Fruit fly (Drosophila melanogaster) whole organism, embryonic: ENCODE results near the gene gpp.

Experiments used
- BEAF-32 ChIP-seq: fragments of 200-800 bp; sonication (Bioruptor generic); optimal IDR thresholded peaks from 3 replicates; lab custom pipeline; 2017; ENCODE audit warnings: missing biosample characterization, missing genetic modification characterization, mild to moderate bottlenecking, moderate library complexity, missing genetic modification reagents
- CG10267 ChIP-seq: fragments of 200-800 bp; sonication (Bioruptor generic); optimal IDR thresholded peaks from 2 replicates; lab custom pipeline; 2018; ENCODE audit warnings: missing biosample characterization, mild to moderate bottlenecking, missing genetic modification characterization, moderate library complexity
- CG11247 ChIP-seq: fragments of 200-800 bp; sonication (Bioruptor generic); IDR thresholded peaks from 2 replicates; pipeline ENCODE4 v1.3.6; 2022; ENCODE audit warnings: missing biosample characterization, missing genetic modification characterization
- CG14441 ChIP-seq: fragments of 200-800 bp; sonication (Bioruptor generic); IDR thresholded peaks from 2 replicates; pipeline ENCODE4 v1.3.6; 2022; ENCODE audit warnings: missing biosample characterization, missing genetic modification characterization
- CG15479 ChIP-seq: fragments of 200-800 bp; sonication (Bioruptor generic); optimal IDR thresholded peaks from 3 replicates; lab custom pipeline; 2019; ENCODE audit warnings: missing biosample characterization, mild to moderate bottlenecking, missing genetic modification characterization, moderate library complexity
- CG15514 ChIP-seq: fragments of 200-800 bp; sonication (Bioruptor generic); optimal IDR thresholded peaks from 3 replicates; lab custom pipeline; 2017; ENCODE audit warnings: missing biosample characterization, missing genetic modification characterization, mild to moderate bottlenecking, moderate library complexity, missing genetic modification reagents
- CG17361 ChIP-seq: fragments of 200-800 bp; sonication (Bioruptor generic); IDR thresholded peaks from 3 replicates; pipeline ENCODE4 v1.3.6; 2022; ENCODE audit warnings: missing biosample characterization, missing genetic modification characterization
- CG18262 ChIP-seq: fragments of 200-800 bp; optimal IDR thresholded peaks from 3 replicates; lab custom pipeline; 2019; ENCODE audit warnings: missing biosample characterization, mild to moderate bottlenecking, missing genetic modification characterization, moderate library complexity
- CG2116 ChIP-seq: fragments of 200-800 bp; sonication (Bioruptor generic); optimal IDR thresholded peaks from 3 replicates; lab custom pipeline; 2018; ENCODE audit warnings: missing biosample characterization, mild to moderate bottlenecking, missing genetic modification characterization
- CG2120 ChIP-seq: fragments of 200-800 bp; sonication (Bioruptor generic); optimal IDR thresholded peaks from 3 replicates; lab custom pipeline; 2016; ENCODE audit warnings: missing biosample characterization, missing genetic modification characterization
- CG4617 ChIP-seq: fragments of 200-800 bp; sonication (Bioruptor generic); optimal IDR thresholded peaks from 3 replicates; lab custom pipeline; 2016; ENCODE audit warnings: missing biosample characterization, missing genetic modification characterization, borderline replicate concordance
- CG6654 ChIP-seq: fragments of 200-800 bp; sonication (Bioruptor generic); optimal IDR thresholded peaks from 2 replicates; lab custom pipeline; 2017; ENCODE audit warnings: missing biosample characterization, mild to moderate bottlenecking, missing genetic modification characterization
- CG6791 ChIP-seq: fragments of 200-800 bp; sonication (Bioruptor generic); IDR thresholded peaks from 3 replicates; pipeline ENCODE4 v1.3.6; 2022; ENCODE audit warnings: missing biosample characterization, missing genetic modification characterization; ENCODE audit not compliant: partially characterized antibody
- CG8290 ChIP-seq, 3 experiments: fragments of 200-800 bp; sonication (Bioruptor generic); optimal IDR thresholded peaks; 2 replicates each; lab custom pipeline; 2016 to 2019; ENCODE audit warnings: missing biosample characterization in 3 of 3, missing genetic modification characterization in 3 of 3, mild to moderate bottlenecking in 2 of 3, moderate library complexity in 1 of 3
- CG8765 ChIP-seq: fragments of 200-800 bp; sonication (Bioruptor generic); IDR thresholded peaks from 2 replicates; pipeline ENCODE4 v1.3.6; 2022; ENCODE audit warnings: missing biosample characterization, missing genetic modification characterization
- CG8944 ChIP-seq: fragments of 200-800 bp; sonication (Bioruptor generic); optimal IDR thresholded peaks from 3 replicates; lab custom pipeline; 2016; ENCODE audit warnings: missing biosample characterization, missing genetic modification characterization
- CG9817 ChIP-seq: fragments of 200-800 bp; sonication (Bioruptor generic); optimal IDR thresholded peaks from 2 replicates; lab custom pipeline; 2018; ENCODE audit warnings: missing biosample characterization, mild to moderate bottlenecking, missing genetic modification characterization, moderate library complexity
- Dref ChIP-seq: fragments of 200-800 bp; sonication (Bioruptor generic); IDR thresholded peaks from 2 replicates; pipeline ENCODE4 v1.3.6; 2022; ENCODE audit warnings: missing biosample characterization, missing genetic modification characterization
- HLH4C ChIP-seq: fragments of 200-800 bp; sonication (Bioruptor generic); IDR thresholded peaks from 3 replicates; pipeline ENCODE4 v1.3.6; 2022; ENCODE audit warnings: missing biosample characterization, missing genetic modification characterization; ENCODE audit not compliant: partially characterized antibody
- HmgZ ChIP-seq: fragments of 200-800 bp; sonication (Bioruptor generic); optimal IDR thresholded peaks from 2 replicates; lab custom pipeline; 2018; ENCODE audit warnings: missing biosample characterization, mild to moderate bottlenecking, missing genetic modification characterization
- MBD-R2 ChIP-seq: fragments of 200-800 bp; sonication (Bioruptor generic); IDR thresholded peaks from 2 replicates; pipeline ENCODE4 v1.3.6; 2022; ENCODE audit warnings: missing biosample characterization, missing genetic modification characterization
- Mrtf ChIP-seq: fragments of 200-800 bp; sonication (Bioruptor generic); IDR thresholded peaks from 3 replicates; pipeline ENCODE4 v1.3.6; 2022; ENCODE audit warnings: missing biosample characterization, missing genetic modification characterization
- Opbp ChIP-seq: fragments of 200-800 bp; sonication (Bioruptor generic); IDR thresholded peaks from 3 replicates; pipeline ENCODE4 v1.3.6; 2022; ENCODE audit warnings: missing biosample characterization, missing genetic modification characterization; ENCODE audit not compliant: partially characterized antibody
- Pdp1 ChIP-seq, 2 experiments: fragments of 200-800 bp; sonication (Bioruptor generic); optimal IDR thresholded peaks; 3 replicates each; lab custom pipeline; 2016; ENCODE audit warnings: missing biosample characterization in 2 of 2, missing genetic modification characterization in 2 of 2, mild to moderate bottlenecking in 1 of 2, moderate library complexity in 1 of 2
- Sry-β ChIP-seq: fragments of 200-800 bp; sonication (Bioruptor generic); optimal IDR thresholded peaks from 2 replicates; lab custom pipeline; 2018; ENCODE audit warnings: missing biosample characterization, mild to moderate bottlenecking, missing genetic modification characterization, moderate library complexity
- YL-1 ChIP-seq: fragments of 200-800 bp; sonication (Bioruptor generic); optimal IDR thresholded peaks from 3 replicates; lab custom pipeline; 2017; ENCODE audit warnings: missing biosample characterization, mild to moderate bottlenecking, missing genetic modification characterization
- cato ChIP-seq: fragments of 200-800 bp; sonication (Bioruptor generic); optimal IDR thresholded peaks from 2 replicates; lab custom pipeline; 2016; ENCODE audit warnings: missing biosample characterization, missing genetic modification characterization, borderline replicate concordance
- caup ChIP-seq: fragments of 200-800 bp; sonication (Bioruptor generic); optimal IDR thresholded peaks from 3 replicates; lab custom pipeline; 2017; ENCODE audit warnings: missing biosample characterization, mild to moderate bottlenecking, missing genetic modification characterization, moderate library complexity; ENCODE audit not compliant: severe bottlenecking
- cg ChIP-seq: fragments of 200-800 bp; sonication (Bioruptor generic); optimal IDR thresholded peaks from 3 replicates; lab custom pipeline; 2019; ENCODE audit warnings: missing biosample characterization, mild to moderate bottlenecking, missing genetic modification characterization, moderate library complexity
- chinmo ChIP-seq: fragments of 200-800 bp; sonication (Bioruptor generic); IDR thresholded peaks from 4 replicates; pipeline ENCODE4 v1.3.6; 2022; ENCODE audit warnings: missing biosample characterization, missing genetic modification characterization; ENCODE audit not compliant: partially characterized antibody
- ci ChIP-seq: fragments of 200-800 bp; sonication (Bioruptor generic); IDR thresholded peaks from 3 replicates; pipeline ENCODE4 v1.3.6; 2022; ENCODE audit warnings: missing biosample characterization, missing genetic modification characterization
- da ChIP-seq: fragments of 200-800 bp; sonication (Bioruptor generic); optimal IDR thresholded peaks from 2 replicates; lab custom pipeline; 2016; ENCODE audit warnings: missing biosample characterization, missing genetic modification characterization
- fd96Cb ChIP-seq: fragments of 200-800 bp; sonication (Bioruptor generic); optimal IDR thresholded peaks from 2 replicates; lab custom pipeline; 2018; ENCODE audit warnings: missing biosample characterization, mild to moderate bottlenecking, missing genetic modification characterization, moderate library complexity
- gfzf ChIP-seq: fragments of 200-800 bp; sonication (Bioruptor generic); optimal IDR thresholded peaks from 2 replicates; lab custom pipeline; 2016; ENCODE audit warnings: missing biosample characterization, mild to moderate bottlenecking, missing genetic modification characterization, moderate library complexity
- ind ChIP-seq: fragments of 200-800 bp; sonication (Bioruptor generic); optimal IDR thresholded peaks from 3 replicates; lab custom pipeline; 2016; ENCODE audit warnings: missing biosample characterization, missing genetic modification characterization
- lola ChIP-seq, 3 experiments: fragments of >200 bp in 2 of 3; fragments of 200-800 bp in 1 of 3; sonication (Bioruptor generic) in 1 of 3; optimal IDR thresholded peaks; 2 replicates each; lab custom pipeline; 2017 to 2019; ENCODE audit warnings: missing biosample characterization in 3 of 3, missing genetic modification characterization in 3 of 3, mild to moderate bottlenecking in 1 of 3, moderate library complexity in 1 of 3
- nerfin-1 ChIP-seq: fragments of 200-800 bp; sonication (Bioruptor generic); optimal IDR thresholded peaks from 3 replicates; lab custom pipeline; 2019; ENCODE audit warnings: missing biosample characterization, mild to moderate bottlenecking, missing genetic modification characterization, moderate library complexity
- nerfin-2 ChIP-seq: fragments of 200-800 bp; sonication (Bioruptor generic); IDR thresholded peaks from 2 replicates; pipeline ENCODE4 v1.3.6; 2022; ENCODE audit warnings: missing biosample characterization, missing genetic modification characterization; ENCODE audit not compliant: partially characterized antibody
- pzg ChIP-seq: fragments of 200-800 bp; sonication (Bioruptor generic); optimal IDR thresholded peaks from 3 replicates; lab custom pipeline; 2018; ENCODE audit warnings: missing biosample characterization, mild to moderate bottlenecking, missing genetic modification characterization, moderate library complexity
- sens ChIP-seq: fragments of 200-800 bp; sonication (Bioruptor generic); peaks from one replicate; lab custom pipeline; 2016; ENCODE audit warnings: missing biosample characterization, missing genetic modification characterization
- sob ChIP-seq: fragments of 200-800 bp; sonication (Bioruptor generic); IDR thresholded peaks from 2 replicates; pipeline ENCODE4 v1.3.6; 2022; ENCODE audit warnings: missing biosample characterization, missing genetic modification characterization
- stwl ChIP-seq: fragments of 200-800 bp; sonication (Bioruptor generic); optimal IDR thresholded peaks from 3 replicates; lab custom pipeline; 2018; ENCODE audit warnings: missing biosample characterization, mild to moderate bottlenecking, missing genetic modification characterization, moderate library complexity
- trem ChIP-seq: fragments of 200-800 bp; optimal IDR thresholded peaks from 3 replicates; lab custom pipeline; 2019; ENCODE audit warnings: missing biosample characterization, mild to moderate bottlenecking, missing genetic modification characterization, moderate library complexity
- vnd ChIP-seq: fragments of 200-800 bp; sonication (Bioruptor generic); IDR thresholded peaks from 3 replicates; pipeline ENCODE4 v1.3.6; 2022; ENCODE audit warnings: missing biosample characterization, missing genetic modification characterization; ENCODE audit not compliant: partially characterized antibody

gpp gene

DNA sequence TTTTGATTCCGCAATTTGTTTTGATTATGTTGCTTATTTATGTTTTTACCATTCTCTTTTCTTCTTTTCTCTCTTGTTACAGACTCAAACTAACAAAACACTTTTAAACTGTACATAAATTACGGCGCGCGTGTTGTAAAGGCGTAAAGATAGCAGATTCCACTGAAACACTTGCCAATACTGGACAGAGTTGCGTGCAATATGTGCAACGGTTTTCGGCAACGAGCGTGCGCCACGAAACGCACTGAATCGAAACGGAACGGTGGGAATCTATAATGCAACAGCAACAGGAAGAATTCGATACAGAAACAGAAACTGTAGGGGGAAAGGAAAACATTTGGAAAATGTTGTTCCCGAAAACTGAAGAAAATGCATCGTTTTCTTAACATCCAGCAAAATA lies 30.0 kb downstream of the gpp start (continued):
- no peak for TF ChIP-seq cato (GFP tag; lab: Kevin White, UChicago)
- no peak for TF ChIP-seq chinmo (GFP tag; lab: Robert Waterston, UW)
- TF ChIP-seq CG15479 (GFP tag; lab: Kevin White, UChicago): peak; percentile 58
- no peak for TF ChIP-seq CG9817
- TF ChIP-seq fd96Cb (tag; lab: Kevin White, UChicago): no peak
- TF ChIP-seq stwl: peak; percentile 98

DNA sequence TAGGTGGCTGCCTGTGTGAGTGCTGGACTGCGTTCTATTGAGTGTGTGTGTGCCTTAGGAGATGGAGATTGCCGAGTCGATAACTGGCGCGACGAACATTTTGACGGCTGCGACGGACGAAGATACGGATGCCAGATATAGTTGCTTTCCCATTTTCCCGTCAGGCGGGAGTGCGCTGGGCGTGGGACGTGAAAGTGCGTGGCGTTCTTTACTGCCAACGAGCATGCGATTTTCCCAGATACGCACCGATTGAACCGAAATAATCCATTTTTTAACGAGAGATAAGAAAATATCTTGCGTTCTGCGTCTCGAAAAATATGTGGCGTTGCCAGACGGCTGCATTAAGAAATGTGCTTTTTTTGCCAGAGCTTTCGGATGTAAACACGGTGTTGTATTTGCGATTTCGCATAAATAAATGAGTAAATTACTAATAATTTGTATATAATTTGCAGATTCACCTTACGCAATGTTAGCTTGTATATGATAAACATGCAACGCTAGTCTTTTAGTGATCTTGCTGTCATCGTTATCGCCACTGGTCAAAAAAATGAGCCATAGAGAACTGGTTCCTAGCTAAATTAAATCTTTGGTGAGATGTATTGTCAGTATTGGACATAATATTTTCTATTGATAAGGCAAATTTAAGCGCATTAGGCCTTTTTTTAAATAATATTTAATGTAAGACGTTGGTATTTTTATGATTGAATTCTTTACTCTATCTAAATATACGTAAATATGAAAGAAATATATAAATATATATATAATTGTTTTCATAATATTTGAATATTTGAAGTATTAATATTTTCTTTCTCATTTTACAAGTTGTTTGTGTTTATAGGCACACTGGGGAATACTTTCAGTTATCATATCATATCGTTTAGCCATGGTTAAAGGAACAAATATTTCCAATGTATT lies 49.7 kb downstream of the gpp start, which contains the start of gene CG9727:
TSS of gene CG9727 (minus strand) at position 537 of the 915 bp plus-strand sequence.
- TF ChIP-seq gfzf (GFP tag; lab: Kevin White, UChicago) (peak; percentile 62), Opbp (GFP tag; lab: Robert Waterston, UW) (no peak), sens (GFP tag; lab: Kevin White, UChicago) (peak; percentile 65), CG6654 (GFP tag; lab: Kevin White, UChicago) (no peak), CG14441 (GFP tag; lab: Robert Waterston, UW) (no peak), CG2120 (peak; percentile 19), cg (peak; percentile 28), sob (GFP tag; lab: Robert Waterston, UW) (0 out of 2 replicates have a peak, but pooled peaks have one; percentile 21), CG4617 (GFP tag; lab: Kevin White, UChicago) (peak; percentile 78), vnd (GFP tag; lab: Robert Waterston, UW) (0 out of 3 replicates have a peak, but pooled peaks have one; percentile 21), HLH4C (no peak), Dref (GFP tag; lab: Robert Waterston, UW) (peak; percentile 53), HmgZ (tag; lab: Kevin White, UChicago) (peak; percentile 22), MBD-R2 (GFP tag; lab: Robert Waterston, UW) (no peak), CG17361 (peak; percentile 66; the same call in 2 of the 3 replicates), CG8944 (GFP tag; lab: Kevin White, UChicago) (no peak), nerfin-1 (tag; lab: Kevin White, UChicago) (no peak), da (GFP tag; lab: Kevin White, UChicago) (no peak), lola (GFP tag; optimal IDR thresholded peaks at IDR 0.05; lab: Kevin White, UChicago) (no peak), CG15514 (GFP tag; lab: Kevin White, UChicago) (peak; percentile 97), CG10267 (tag; lab: Kevin White, UChicago) (no peak), Sry-β (GFP tag; lab: Kevin White, UChicago) (peak; percentile 76), nerfin-2 (GFP tag; lab: Robert Waterston, UW) (0 out of 2 replicates have a peak, but pooled peaks have one; percentile 21), ind (GFP tag; lab: Kevin White, UChicago) (no peak), ci (no peak), CG6791 (no peak), pzg (GFP tag; lab: Kevin White, UChicago) (peak; percentile 47), CG18262 (tag; lab: Kevin White, UChicago) (peak; percentile 7), CG8765 (GFP tag; lab: Robert Waterston, UW) (no peak), Pdp1 (GFP tag; optimal IDR thresholded peaks at IDR 0.05; lab: Kevin White, UChicago) (no peak), trem (peak; percentile 24), caup (GFP tag; lab: Kevin White, UChicago) (no peak), YL-1 (GFP tag; lab: Kevin White, UChicago) (peak; percentile 73), BEAF-32 (GFP tag; lab: Kevin White, UChicago) (peak; percentile 21), Mrtf (no peak), CG8290 (GFP tag; optimal IDR thresholded peaks at IDR 0.05; lab: Kevin White, UChicago) (no peak), CG8290 (tag; optimal IDR thresholded peaks at IDR 0.05; lab: Kevin White, UChicago) (no peak), chinmo (GFP tag; lab: Robert Waterston, UW) (no peak), CG2116 (GFP tag; lab: Kevin White, UChicago) (peak; percentile 95), CG11247 (GFP tag; lab: Robert Waterston, UW) (no peak)
